Fruit fly (Drosophila melanogaster) whole organism, embryonic: Measurements from ENCODE around the gene CG12560.
A peak's percentile ranks its signal among the peaks of the same experiment; 100 is the strongest.

ENCODE experiments used
- BEAF-32 ChIP-seq: fragments of 200-800 bp; sonication (Bioruptor generic); optimal IDR thresholded peaks from 3 replicates; lab custom pipeline; 2017; ENCODE audit warnings: missing biosample characterization, missing genetic modification characterization, mild to moderate bottlenecking, moderate library complexity, missing genetic modification reagents
- CG11504 ChIP-seq: fragments of 200-800 bp; sonication (Bioruptor generic); optimal IDR thresholded peaks from 3 replicates; lab custom pipeline; 2019; ENCODE audit warnings: missing biosample characterization, mild to moderate bottlenecking, missing genetic modification characterization, moderate library complexity
- CG12769 ChIP-seq: fragments of 200-800 bp; sonication (Bioruptor generic); optimal IDR thresholded peaks from 2 replicates; lab custom pipeline; 2019; ENCODE audit warnings: missing biosample characterization, mild to moderate bottlenecking, missing genetic modification characterization, moderate library complexity
- CG13287 ChIP-seq: fragments of 200-800 bp; sonication (Bioruptor generic); IDR thresholded peaks from 2 replicates; pipeline ENCODE4 v1.3.6; 2022; ENCODE audit warnings: missing biosample characterization, missing genetic modification characterization; ENCODE audit not compliant: partially characterized antibody
- CG13624 ChIP-seq: fragments of 200-800 bp; sonication (Bioruptor generic); optimal IDR thresholded peaks from 2 replicates; lab custom pipeline; 2016; ENCODE audit warnings: missing biosample characterization, missing genetic modification characterization
- CG15011 ChIP-seq: fragments of 200-800 bp; sonication (Bioruptor generic); optimal IDR thresholded peaks from 3 replicates; lab custom pipeline; 2018; ENCODE audit warnings: missing biosample characterization, mild to moderate bottlenecking, missing genetic modification characterization
- CG15269 ChIP-seq: fragments of 200-800 bp; sonication (Bioruptor generic); optimal IDR thresholded peaks from 2 replicates; lab custom pipeline; 2018; ENCODE audit warnings: missing biosample characterization, mild to moderate bottlenecking, missing genetic modification characterization, moderate library complexity
- CG1647 ChIP-seq: fragments of 200-800 bp; sonication (Bioruptor generic); optimal IDR thresholded peaks from 3 replicates; lab custom pipeline; 2016; ENCODE audit warnings: missing biosample characterization, missing genetic modification characterization
- CG16813 ChIP-seq: fragments of 200-800 bp; sonication (Bioruptor generic); IDR thresholded peaks from 3 replicates; pipeline ENCODE4 v1.3.6; 2022; ENCODE audit warnings: missing biosample characterization, missing genetic modification characterization; ENCODE audit not compliant: partially characterized antibody
- CG3407 ChIP-seq: fragments of 200-800 bp; sonication (Bioruptor generic); optimal IDR thresholded peaks from 2 replicates; lab custom pipeline; 2018; ENCODE audit warnings: missing biosample characterization, mild to moderate bottlenecking, missing genetic modification characterization
- CG34224 ChIP-seq: fragments of 200-800 bp; sonication (Bioruptor generic); IDR thresholded peaks from 3 replicates; pipeline ENCODE4 v1.3.6; 2022; ENCODE audit warnings: missing biosample characterization, missing genetic modification characterization; ENCODE audit not compliant: partially characterized antibody
- CG34422 ChIP-seq: fragments of 200-800 bp; sonication (Bioruptor generic); IDR thresholded peaks from 3 replicates; pipeline ENCODE4 v1.3.6; 2022; ENCODE audit warnings: missing biosample characterization, missing genetic modification characterization
- CG4707 ChIP-seq: fragments of 200-800 bp; sonication (Bioruptor generic); optimal IDR thresholded peaks from 2 replicates; lab custom pipeline; 2018; ENCODE audit warnings: missing biosample characterization, mild to moderate bottlenecking, missing genetic modification characterization, moderate library complexity
- CG5180 ChIP-seq: fragments of 200-800 bp; sonication (Bioruptor generic); optimal IDR thresholded peaks from 3 replicates; lab custom pipeline; 2017; ENCODE audit warnings: missing biosample characterization, missing genetic modification characterization, mild to moderate bottlenecking, moderate library complexity, missing genetic modification reagents
- CG6175 ChIP-seq: fragments of 200-800 bp; sonication (Bioruptor generic); IDR thresholded peaks from 3 replicates; pipeline ENCODE4 v1.3.6; 2022; ENCODE audit warnings: missing biosample characterization, missing genetic modification characterization
- CG6254 ChIP-seq: fragments of 200-800 bp; sonication (Bioruptor generic); optimal IDR thresholded peaks from 3 replicates; lab custom pipeline; 2017; ENCODE audit warnings: mild to moderate bottlenecking, missing biosample characterization, missing genetic modification reagents, missing genetic modification characterization
- CG7745 ChIP-seq: fragments of 200-800 bp; sonication (Bioruptor generic); optimal IDR thresholded peaks from 2 replicates; lab custom pipeline; 2018; ENCODE audit warnings: missing biosample characterization, mild to moderate bottlenecking, missing genetic modification characterization, moderate library complexity
- CG7928 ChIP-seq: fragments of 200-800 bp; sonication (Bioruptor generic); optimal IDR thresholded peaks from 2 replicates; lab custom pipeline; 2017; ENCODE audit warnings: missing biosample characterization, mild to moderate bottlenecking, missing genetic modification characterization
- CG9215 ChIP-seq: fragments of 200-800 bp; sonication (Bioruptor generic); IDR thresholded peaks from 2 replicates; pipeline ENCODE4 v1.3.6; 2022; ENCODE audit warnings: missing biosample characterization, missing genetic modification characterization
- CTCF ChIP-seq: fragments of 200-800 bp; sonication (Bioruptor generic); optimal IDR thresholded peaks from 2 replicates; lab custom pipeline; 2017; ENCODE audit warnings: missing biosample characterization, mild to moderate bottlenecking, missing genetic modification characterization, moderate library complexity
- Dll ChIP-seq: fragments of 200-800 bp; sonication (Bioruptor generic); IDR thresholded peaks from 4 replicates; pipeline ENCODE4 v1.3.6; 2022; ENCODE audit warnings: missing biosample characterization, missing genetic modification characterization; ENCODE audit not compliant: partially characterized antibody
- Dref ChIP-seq: fragments of 200-800 bp; sonication (Bioruptor generic); IDR thresholded peaks from 2 replicates; pipeline ENCODE4 v1.3.6; 2022; ENCODE audit warnings: missing biosample characterization, missing genetic modification characterization
- ERR ChIP-seq: fragments of 200-800 bp; sonication (Bioruptor generic); optimal IDR thresholded peaks from 2 replicates; lab custom pipeline; 2016; ENCODE audit warnings: missing biosample characterization, missing genetic modification characterization
- Fer1 ChIP-seq: fragments of 200-800 bp; sonication (Bioruptor generic); optimal IDR thresholded peaks from 2 replicates; lab custom pipeline; 2017; ENCODE audit warnings: missing biosample characterization, mild to moderate bottlenecking, missing genetic modification characterization
- Fer2 ChIP-seq: fragments of 200-800 bp; sonication (Bioruptor generic); optimal IDR thresholded peaks from 2 replicates; lab custom pipeline; 2018; ENCODE audit warnings: missing biosample characterization, mild to moderate bottlenecking, missing genetic modification characterization, moderate library complexity
- H15 ChIP-seq: fragments of 200-800 bp; sonication (Bioruptor generic); IDR thresholded peaks from 3 replicates; pipeline ENCODE4 v1.3.6; 2022; ENCODE audit warnings: missing biosample characterization, missing genetic modification characterization
- HmgD ChIP-seq: fragments of 200-800 bp; sonication (Bioruptor generic); optimal IDR thresholded peaks from 3 replicates; lab custom pipeline; 2016; ENCODE audit warnings: missing biosample characterization, missing genetic modification characterization
- MBD-R2 ChIP-seq: fragments of 200-800 bp; sonication (Bioruptor generic); IDR thresholded peaks from 2 replicates; pipeline ENCODE4 v1.3.6; 2022; ENCODE audit warnings: missing biosample characterization, missing genetic modification characterization
- Oaz ChIP-seq: fragments of 200-800 bp; sonication (Bioruptor generic); IDR thresholded peaks from 2 replicates; pipeline ENCODE4 v1.3.6; 2022; ENCODE audit warnings: missing biosample characterization, missing genetic modification characterization
- Ravus ChIP-seq: fragments of 200-800 bp; sonication (Bioruptor generic); IDR thresholded peaks from 2 replicates; pipeline ENCODE4 v1.3.6; 2022; ENCODE audit warnings: missing biosample characterization, missing genetic modification characterization
- Ssrp ChIP-seq: fragments of 200-800 bp; sonication (Bioruptor generic); optimal IDR thresholded peaks from 2 replicates; lab custom pipeline; 2018; ENCODE audit warnings: missing biosample characterization, mild to moderate bottlenecking, missing genetic modification characterization, moderate library complexity
- Stat92E ChIP-seq, 3 experiments: fragments of >200 bp in 2 of 3; fragments of 200-800 bp in 1 of 3; sonication (Bioruptor generic) in 1 of 3; optimal IDR thresholded peaks; 2 replicates each; lab custom pipeline; 2017 to 2019; ENCODE audit warnings: missing biosample characterization in 3 of 3, missing genetic modification characterization in 3 of 3, mild to moderate bottlenecking in 1 of 3, moderate library complexity in 1 of 3
- Vsx1 ChIP-seq: fragments of 200-800 bp; sonication (Bioruptor generic); optimal IDR thresholded peaks from 2 replicates; lab custom pipeline; 2017; ENCODE audit warnings: missing biosample characterization, mild to moderate bottlenecking, missing genetic modification characterization, missing genetic modification reagents
- ac ChIP-seq: fragments of 200-800 bp; sonication (Bioruptor generic); optimal IDR thresholded peaks from 3 replicates; lab custom pipeline; 2017; ENCODE audit warnings: missing biosample characterization, mild to moderate bottlenecking, missing genetic modification characterization
- bigmax ChIP-seq: fragments of 200-800 bp; sonication (Bioruptor generic); optimal IDR thresholded peaks from 2 replicates; lab custom pipeline; 2018; ENCODE audit warnings: missing biosample characterization, mild to moderate bottlenecking, missing genetic modification characterization
- bsh ChIP-seq, 2 experiments: fragments of 200-800 bp; sonication (Bioruptor generic); optimal IDR thresholded peaks; 2 replicates each; lab custom pipeline; 2017 to 2018; ENCODE audit warnings: mild to moderate bottlenecking in 2 of 2, missing biosample characterization in 2 of 2, missing genetic modification characterization in 2 of 2, moderate library complexity in 1 of 2
- btn ChIP-seq: fragments of 200-800 bp; sonication (Bioruptor generic); optimal IDR thresholded peaks from 2 replicates; lab custom pipeline; 2016; ENCODE audit warnings: missing biosample characterization, missing genetic modification characterization
- chif ChIP-seq, 2 experiments: fragments of 200-800 bp; sonication (Bioruptor generic); optimal IDR thresholded peaks; 3 replicates each; lab custom pipeline; 2016; ENCODE audit warnings: missing biosample characterization in 2 of 2, missing genetic modification characterization in 2 of 2
- dmrt11E ChIP-seq: fragments of 200-800 bp; sonication (Bioruptor generic); optimal IDR thresholded peaks from 3 replicates; lab custom pipeline; 2018; ENCODE audit warnings: missing biosample characterization, mild to moderate bottlenecking, missing genetic modification characterization, moderate library complexity
- esg ChIP-seq: fragments of 200-800 bp; sonication (Bioruptor generic); conservative IDR thresholded peaks from 2 replicates; pipeline ENCODE4 v1.3.6; 2022; ENCODE audit warnings: missing biosample characterization, missing genetic modification characterization
- ewg ChIP-seq: fragments of 200-800 bp; sonication (Bioruptor generic); optimal IDR thresholded peaks from 3 replicates; lab custom pipeline; 2017; ENCODE audit warnings: mild to moderate bottlenecking, missing biosample characterization, missing genetic modification reagents, missing genetic modification characterization
- gsb ChIP-seq: fragments of 200-800 bp; sonication (Bioruptor generic); IDR thresholded peaks from 2 replicates; pipeline ENCODE4 v1.3.6; 2022; ENCODE audit warnings: missing biosample characterization, missing genetic modification characterization
- h ChIP-seq: fragments of >200 bp; optimal IDR thresholded peaks from 2 replicates; lab custom pipeline; 2017
- lbe ChIP-seq: fragments of 200-800 bp; sonication (Bioruptor generic); optimal IDR thresholded peaks from 2 replicates; lab custom pipeline; 2016; ENCODE audit warnings: missing biosample characterization, mild to moderate bottlenecking, missing genetic modification characterization
- lov ChIP-seq, 2 experiments: fragments of 200-800 bp in 1 of 2; fragments of >200 bp in 1 of 2; sonication (Bioruptor generic) in 1 of 2; IDR thresholded peaks in 1 of 2; optimal IDR thresholded peaks in 1 of 2; 2 replicates in 1 of 2; 3 replicates in 1 of 2; pipeline versions ENCODE4 v1.3.6 to Lab custom; 2017 to 2022; ENCODE audit warnings: missing biosample characterization in 1 of 2, missing genetic modification characterization in 1 of 2
- nerfin-1 ChIP-seq: fragments of 200-800 bp; sonication (Bioruptor generic); optimal IDR thresholded peaks from 3 replicates; lab custom pipeline; 2019; ENCODE audit warnings: missing biosample characterization, mild to moderate bottlenecking, missing genetic modification characterization, moderate library complexity
- so ChIP-seq: fragments of 200-800 bp; sonication (Bioruptor generic); IDR thresholded peaks from 3 replicates; pipeline ENCODE4 v1.3.6; 2022; ENCODE audit warnings: missing biosample characterization, missing genetic modification characterization
- stc ChIP-seq: fragments of 200-800 bp; sonication (Bioruptor generic); IDR thresholded peaks from 2 replicates; pipeline ENCODE4 v1.3.6; 2022; ENCODE audit warnings: missing biosample characterization, missing genetic modification characterization
- tgo ChIP-seq: fragments of 200-800 bp; sonication (Bioruptor generic); IDR thresholded peaks from 3 replicates; pipeline ENCODE4 v1.3.6; 2022; ENCODE audit warnings: missing biosample characterization, missing genetic modification characterization
- trh ChIP-seq: fragments of 200-800 bp; sonication (Bioruptor generic); optimal IDR thresholded peaks from 2 replicates; lab custom pipeline; 2016; ENCODE audit warnings: missing biosample characterization, missing genetic modification characterization
- yki ChIP-seq: fragments of >200 bp; optimal IDR thresholded peaks from 3 replicates; lab custom pipeline; 2018

Gene CG12560

DNA sequence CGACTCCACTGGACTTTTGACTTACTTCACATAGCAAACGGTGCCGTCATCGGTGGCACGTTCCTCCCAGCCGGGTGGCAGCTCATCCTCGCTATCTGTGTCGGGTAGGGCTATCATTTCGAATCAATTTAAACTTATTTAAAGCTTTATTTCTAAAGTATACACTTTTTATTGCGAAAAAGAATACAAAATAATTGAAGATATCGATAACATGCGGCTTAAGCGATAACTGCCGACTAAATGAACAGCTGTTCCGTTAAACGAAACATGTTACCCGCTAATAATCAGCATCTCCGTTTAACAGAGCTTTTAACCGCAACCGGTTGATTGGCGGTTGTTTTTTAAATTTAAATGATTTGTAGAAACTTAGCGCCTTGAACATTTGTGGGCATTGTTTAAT lies 5.2 kb downstream of the CG12560 start, which contains the start of gene Wwox (continued):
- no peak for TF ChIP-seq tgo (GFP tag; lab: Robert Waterston, UW)
- TF ChIP-seq so: no peak
- TF ChIP-seq chif (GFP tag; optimal IDR thresholded peaks at IDR 0.05; lab: Kevin White, UChicago): no peak
- no peak for TF ChIP-seq ac (GFP tag; lab: Kevin White, UChicago)
- no peak for TF ChIP-seq CG15011
- TF ChIP-seq nerfin-1 (tag; lab: Kevin White, UChicago): no peak
- no peak for TF ChIP-seq Vsx1
- TF ChIP-seq gsb: no peak
- no peak for TF ChIP-seq CG4707
- TF ChIP-seq Stat92E (GFP tag; optimal IDR thresholded peaks at IDR 0.05; lab: Kevin White, UChicago): no peak
- TF ChIP-seq lov (optimal IDR thresholded peaks at IDR 0.05; lab: Kevin White, UChicago): no peak
- TF ChIP-seq lov (GFP tag; IDR thresholded peaks at IDR 0.05; lab: Robert Waterston, UW): no peak
- TF ChIP-seq CG34224 (GFP tag; lab: Robert Waterston, UW): peak; percentile 83
- TF ChIP-seq Ravus: no peak
- no peak for TF ChIP-seq CTCF (GFP tag; lab: Kevin White, UChicago)
- no peak for TF ChIP-seq Oaz
- TF ChIP-seq btn: no peak
- TF ChIP-seq stc (GFP tag; lab: Robert Waterston, UW): no peak
- TF ChIP-seq Fer2 (tag; lab: Kevin White, UChicago): no peak
- TF ChIP-seq CG9215 (GFP tag; lab: Robert Waterston, UW): no peak
- peak; percentile 41 for TF ChIP-seq lbe
- TF ChIP-seq CG6254 (GFP tag; lab: Kevin White, UChicago): no peak
- TF ChIP-seq CG7745 (tag; lab: Kevin White, UChicago): no peak
- TF ChIP-seq ewg (GFP tag; lab: Kevin White, UChicago): no peak
- peak; percentile 83 for TF ChIP-seq CG13287 (GFP tag; lab: Robert Waterston, UW)
- no peak for TF ChIP-seq esg
- peak; percentile 78 for TF ChIP-seq Dll (GFP tag; lab: Robert Waterston, UW)
- TF ChIP-seq CG5180 (GFP tag; lab: Kevin White, UChicago): no peak
- TF ChIP-seq CG13624 (GFP tag; lab: Kevin White, UChicago): no peak
- no peak for TF ChIP-seq CG12769 (tag; lab: Kevin White, UChicago)
- no peak for TF ChIP-seq ERR (GFP tag; lab: Kevin White, UChicago)
- no peak for TF ChIP-seq Fer1 (GFP tag; lab: Kevin White, UChicago)
- TF ChIP-seq trh (GFP tag; lab: Kevin White, UChicago): no peak
- TF ChIP-seq dmrt11E: no peak
- no peak for TF ChIP-seq CG11504
- TF ChIP-seq Ssrp: no peak
- TF ChIP-seq CG15269 (tag; lab: Kevin White, UChicago): peak; percentile 32
- TF ChIP-seq HmgD (GFP tag; lab: Kevin White, UChicago): no peak
- TF ChIP-seq bigmax (GFP tag; lab: Kevin White, UChicago): no peak
- TF ChIP-seq CG3407 (GFP tag; lab: Kevin White, UChicago): no peak
- no peak for TF ChIP-seq CG7928 (GFP tag; lab: Kevin White, UChicago)
- no peak for TF ChIP-seq bsh (GFP tag; optimal IDR thresholded peaks at IDR 0.05; lab: Kevin White, UChicago)
- TF ChIP-seq CG1647: no peak
- no peak for TF ChIP-seq CG34422
- no peak for TF ChIP-seq CG6175 (GFP tag; lab: Robert Waterston, UW)
- TF ChIP-seq h (lab: Kevin White, UChicago): no peak
- TF ChIP-seq MBD-R2 (GFP tag; lab: Robert Waterston, UW): peak; percentile 20; the same call in 1 of the 2 replicates
- TF ChIP-seq Dref (GFP tag; lab: Robert Waterston, UW): peak; percentile 54
- no peak for TF ChIP-seq yki (lab: Kevin White, UChicago)
- TF ChIP-seq H15 (GFP tag; lab: Robert Waterston, UW): no peak
- TF ChIP-seq CG16813 (GFP tag; lab: Robert Waterston, UW): peak; percentile 25; the same call in 1 of the 3 replicates
- TF ChIP-seq BEAF-32 (GFP tag; lab: Kevin White, UChicago): peak; percentile 53
